Fruit fly (Drosophila melanogaster): ENCODE data around the gene CG7246.

CG7246 gene

DNA sequence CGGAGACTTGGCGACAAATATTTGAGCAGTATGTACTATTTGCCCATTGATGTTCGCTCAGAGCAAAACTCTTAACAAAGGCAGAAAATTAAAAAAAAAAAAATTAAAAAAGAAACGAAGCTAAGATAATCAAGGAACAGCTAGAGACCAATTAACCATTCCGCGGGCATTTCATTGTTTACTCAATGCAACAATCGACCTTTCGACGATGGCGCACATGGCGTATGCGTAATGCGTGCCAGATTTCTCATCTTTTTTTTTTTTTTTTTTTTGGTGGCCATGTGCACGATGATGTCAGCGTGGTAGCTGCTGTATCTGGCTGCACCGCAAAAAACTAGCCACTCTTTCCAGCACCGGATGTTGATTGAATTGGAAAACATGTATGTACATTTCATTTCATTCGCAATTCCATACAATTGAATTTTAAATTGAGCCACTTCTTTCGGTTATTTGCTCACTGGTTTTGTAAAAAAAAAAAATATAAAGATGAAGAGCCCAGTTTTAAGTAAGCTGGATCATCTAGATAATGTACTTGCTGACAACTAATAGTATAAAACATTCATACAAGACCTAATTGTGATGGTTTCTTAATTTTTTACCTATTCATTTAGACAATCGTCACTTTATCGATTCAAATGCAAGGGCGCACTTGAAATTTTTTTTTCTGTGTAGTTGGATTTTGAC lies 5.1 kb downstream of the CG7246 start:
- TF ChIP-seq CG17361 (GFP tag; IDR thresholded peaks at IDR 0.05) (peak; percentile 50; the same call in 1 of the 3 replicates), CG6683 (GFP tag; optimal IDR thresholded peaks at IDR 0.05) (no peak), dmrt99B (tag; optimal IDR thresholded peaks at IDR 0.05) (peak; percentile 61), CG12391 (tag; optimal IDR thresholded peaks at IDR 0.05) (peak; percentile 11), gem (tag; optimal IDR thresholded peaks at IDR 0.05) (peak; percentile 30), ewg (GFP tag; optimal IDR thresholded peaks at IDR 0.05) (no peak), CG11504 (tag; optimal IDR thresholded peaks at IDR 0.05) (peak; percentile 52), CG13424 (tag; optimal IDR thresholded peaks at IDR 0.05) (peak; percentile 34), H2.0 (GFP tag; IDR thresholded peaks at IDR 0.05) (0 out of 2 replicates have a peak, but pooled peaks have one; percentile 11), chif (GFP tag; optimal IDR thresholded peaks at IDR 0.05) (peak in 1 of 2 experiments; percentile 16), B-H1 (GFP tag; IDR thresholded peaks at IDR 0.05) (no peak), CG15514 (GFP tag; optimal IDR thresholded peaks at IDR 0.05) (no peak), CG2678 (tag; optimal IDR thresholded peaks at IDR 0.05) (peak; percentile 35), Hr3 (GFP tag; optimal IDR thresholded peaks at IDR 0.05) (peak; percentile 9), luna (GFP tag; optimal IDR thresholded peaks at IDR 0.05) (no peak), Xrp1 (GFP tag; IDR thresholded peaks at IDR 0.05) (0 out of 2 replicates have a peak, but pooled peaks have one; percentile 5), Bteb2 (GFP tag; optimal IDR thresholded peaks at IDR 0.05) (no peak), CG33213 (GFP tag; optimal IDR thresholded peaks at IDR 0.05) (no peak), CG2116 (GFP tag; optimal IDR thresholded peaks at IDR 0.05) (no peak), CG7372 (GFP tag; IDR thresholded peaks at IDR 0.05) (peak; percentile 33; the same call in 1 of the 2 replicates), Hmx (GFP tag; optimal IDR thresholded peaks at IDR 0.05) (no peak), CG43689 (GFP tag; IDR thresholded peaks at IDR 0.05) (no peak), Camta (GFP tag; optimal IDR thresholded peaks at IDR 0.05) (no peak), CG5245 (GFP tag; optimal IDR thresholded peaks at IDR 0.05) (no peak), Sox102F (GFP tag; optimal IDR thresholded peaks at IDR 0.05) (peak; percentile 33), Pdp1 (GFP tag; optimal IDR thresholded peaks at IDR 0.05) (peak in 1 of 2 experiments; percentile 2), grn (GFP tag; optimal IDR thresholded peaks at IDR 0.05) (no peak), GATAe (GFP tag; conservative IDR thresholded peaks at IDR 0.05) (no peak), hkb (optimal IDR thresholded peaks at IDR 0.05) (no peak), hkb (GFP tag; IDR thresholded peaks at IDR 0.05) (peak; percentile 36; the same call in 1 of the 2 replicates), CG8478 (optimal IDR thresholded peaks at IDR 0.05) (no peak), CG8359 (GFP tag; optimal IDR thresholded peaks at IDR 0.05; ENCODE audit: borderline replicate concordance) (no peak), phol (tag; optimal IDR thresholded peaks at IDR 0.05) (peak; percentile 36), chinmo (GFP tag; IDR thresholded peaks at IDR 0.05; ENCODE audit: partially characterized antibody) (peak; percentile 51; the same call in 1 of the 4 replicates), slp2 (GFP tag; optimal IDR thresholded peaks at IDR 0.05) (no peak), Atf3 (GFP tag; optimal IDR thresholded peaks at IDR 0.05) (peak; percentile 51), nom (GFP tag; optimal IDR thresholded peaks at IDR 0.05) (peak; percentile 62), nmo (GFP tag; optimal IDR thresholded peaks at IDR 0.05) (peak; percentile 47), Trl (optimal IDR thresholded peaks at IDR 0.05) (no peak), Trl (GFP tag; optimal IDR thresholded peaks at IDR 0.05) (no peak), Xbp1 (GFP tag; optimal IDR thresholded peaks at IDR 0.05) (peak; percentile 12), sisA (GFP tag; IDR thresholded peaks at IDR 0.05) (0 out of 2 replicates have a peak, but pooled peaks have one; percentile 10), dimm (GFP tag; IDR thresholded peaks at IDR 0.05) (no peak), sqz (GFP tag; optimal IDR thresholded peaks at IDR 0.05) (peak; percentile 22), CG4424 (GFP tag; optimal IDR thresholded peaks at IDR 0.05) (no peak), Hr51 (GFP tag; optimal IDR thresholded peaks at IDR 0.05) (peak in 1 of 2 experiments; percentile 29), CG30403 (GFP tag; optimal IDR thresholded peaks at IDR 0.05) (peak; percentile 32), CG7556 (GFP tag; optimal IDR thresholded peaks at IDR 0.05) (peak; percentile 18), D (optimal IDR thresholded peaks at IDR 0.05) (no peak), D (GFP tag; optimal IDR thresholded peaks at IDR 0.05) (peak; percentile 22)
